Fruit fly (Drosophila melanogaster) whole organism, adult: ENCODE results near the gene lsn.

Source experiments
- CG12768 ChIP-seq: fragments of 200-800 bp; sonication (Bioruptor generic); optimal IDR thresholded peaks from 2 replicates; lab custom pipeline; 2017; ENCODE audit warnings: missing biosample characterization, missing genetic modification characterization, mild to moderate bottlenecking, moderate library complexity, missing genetic modification reagents
- CG14711 ChIP-seq: fragments of 200-800 bp; sonication (Bioruptor generic); optimal IDR thresholded peaks from 2 replicates; lab custom pipeline; 2018; ENCODE audit warnings: missing biosample characterization, mild to moderate bottlenecking, missing genetic modification characterization, moderate library complexity
- CG5204 ChIP-seq: fragments of 200-800 bp; sonication (Bioruptor generic); optimal IDR thresholded peaks from 2 replicates; lab custom pipeline; 2016; ENCODE audit warnings: missing biosample characterization, missing genetic modification characterization
- CG7101 ChIP-seq: fragments of 200-800 bp; sonication (Bioruptor generic); optimal IDR thresholded peaks from 2 replicates; lab custom pipeline; 2018; ENCODE audit warnings: missing biosample characterization, mild to moderate bottlenecking, missing genetic modification characterization, moderate library complexity
- Clk ChIP-seq: fragments of 200-800 bp; sonication (Bioruptor generic); optimal IDR thresholded peaks from 2 replicates; lab custom pipeline; 2017; ENCODE audit warnings: missing biosample characterization, missing genetic modification characterization
- Crg-1 ChIP-seq: fragments of 200-800 bp; sonication (Bioruptor generic); optimal IDR thresholded peaks from 2 replicates; lab custom pipeline; 2016; ENCODE audit warnings: missing biosample characterization, missing genetic modification characterization
- Hr96 ChIP-seq: fragments of 200-800 bp; sonication (Bioruptor generic); optimal IDR thresholded peaks from 2 replicates; lab custom pipeline; 2016; ENCODE audit warnings: missing biosample characterization, missing genetic modification characterization
- bab1 ChIP-seq: fragments of 200-800 bp; sonication (Bioruptor generic); optimal IDR thresholded peaks from 3 replicates; lab custom pipeline; 2019; ENCODE audit warnings: missing biosample characterization, mild to moderate bottlenecking, missing genetic modification characterization, moderate library complexity
- cic ChIP-seq: fragments of 200-800 bp; sonication (Bioruptor generic); optimal IDR thresholded peaks from 2 replicates; lab custom pipeline; 2017; ENCODE audit warnings: missing biosample characterization, mild to moderate bottlenecking, missing genetic modification characterization, moderate library complexity
- cnc ChIP-seq, 2 experiments: fragments of >200 bp; optimal IDR thresholded peaks; 2 replicates each; lab custom pipeline; 2017
- kay ChIP-seq: fragments of 200-800 bp; sonication (Bioruptor generic); peaks from one replicate; lab custom pipeline; 2016; ENCODE audit warnings: missing biosample characterization, missing genetic modification characterization, borderline replicate concordance
- ovo ChIP-seq: fragments of 200-800 bp; sonication (Bioruptor generic); optimal IDR thresholded peaks from 2 replicates; lab custom pipeline; 2016; ENCODE audit warnings: missing biosample characterization, missing genetic modification characterization
- pad ChIP-seq: fragments of 200-800 bp; sonication (Bioruptor generic); optimal IDR thresholded peaks from 3 replicates; lab custom pipeline; 2017; ENCODE audit warnings: missing biosample characterization, missing genetic modification characterization, mild to moderate bottlenecking, moderate library complexity, missing genetic modification reagents

- TF ChIP-seq cic (GFP tag; lab: Kevin White, UChicago), result no peak
- TF ChIP-seq ovo (GFP tag; lab: Kevin White, UChicago), result no peak
- no peak for TF ChIP-seq kay (GFP tag; lab: Kevin White, UChicago)
- no peak for TF ChIP-seq Clk (GFP tag; lab: Kevin White, UChicago)
- TF ChIP-seq CG7101, result no peak
- TF ChIP-seq bab1 (GFP tag; lab: Kevin White, UChicago), result no peak
- TF ChIP-seq CG14711 (tag; lab: Kevin White, UChicago), result no peak
- TF ChIP-seq pad (GFP tag; lab: Kevin White, UChicago), result no peak
- TF ChIP-seq CG5204, result no peak
- no peak for TF ChIP-seq CG12768 (GFP tag; lab: Kevin White, UChicago)
- no peak for TF ChIP-seq cnc (optimal IDR thresholded peaks at IDR 0.05; lab: Kevin White, UChicago)
- TF ChIP-seq Hr96, result no peak
- no peak for TF ChIP-seq Crg-1 (GFP tag; lab: Kevin White, UChicago)
These were observed 21.3 kb upstream of the lsn start, which contains the start of gene Gr93b for dm6 chr3R:21843665-21844064.
